Fruit fly (Drosophila melanogaster) Kc167 (cell line): Measurements from ENCODE around the gene CG32052.

Source experiments
- Myc ChIP-seq: fragments of >200 bp; optimal IDR thresholded peaks from 2 replicates; lab custom pipeline; 2017; ENCODE audit warnings: missing external identifiers
- insv ChIP-seq: fragments of >200 bp; optimal IDR thresholded peaks from 3 replicates; lab custom pipeline; 2018; ENCODE audit warnings: missing external identifiers
- psq ChIP-seq: fragments of >200 bp; optimal IDR thresholded peaks from 2 replicates; lab custom pipeline; 2017; ENCODE audit warnings: missing external identifiers
- ttk ChIP-seq: sonication (Bioruptor generic); optimal IDR thresholded peaks from 2 replicates; lab custom pipeline; 2017; ENCODE audit warnings: missing external identifiers

- TF ChIP-seq ttk (no peak), psq (lab: Kevin White, UChicago) (no peak), Myc (lab: Kevin White, UChicago) (no peak), insv (lab: Kevin White, UChicago) (no peak)
These were observed 37.4 kb downstream of the CG32052 start for dm6 chr3L:9824226-9824625.
